Fruit fly (Drosophila melanogaster) whole organism, embryonic: ENCODE results near the gene CG6569.
A peak's percentile ranks its signal among the peaks of the same experiment; 100 is the strongest.

ENCODE experiments used
- Abd-B ChIP-seq: fragments of 200-800 bp; sonication (Bioruptor generic); optimal IDR thresholded peaks from 2 replicates; lab custom pipeline; 2018; ENCODE audit warnings: missing biosample characterization, mild to moderate bottlenecking, missing genetic modification characterization, moderate library complexity
- Aef1 ChIP-seq: fragments of 200-800 bp; sonication (Bioruptor generic); IDR thresholded peaks from 3 replicates; pipeline ENCODE4 v1.3.6; 2022; ENCODE audit warnings: missing biosample characterization, missing genetic modification characterization
- B-H1 ChIP-seq: fragments of 200-800 bp; sonication (Bioruptor generic); IDR thresholded peaks from 3 replicates; pipeline ENCODE4 v1.3.6; 2022; ENCODE audit warnings: missing biosample characterization, missing genetic modification characterization
- Blimp-1 ChIP-seq: fragments of 200-800 bp; sonication (Bioruptor generic); optimal IDR thresholded peaks from 3 replicates; lab custom pipeline; 2018; ENCODE audit warnings: missing biosample characterization, missing genetic modification characterization, mild to moderate bottlenecking, moderate library complexity, missing genetic modification reagents
- CG10147 ChIP-seq: fragments of 200-800 bp; sonication (Bioruptor generic); optimal IDR thresholded peaks from 2 replicates; lab custom pipeline; 2019; ENCODE audit warnings: missing biosample characterization, mild to moderate bottlenecking, missing genetic modification characterization, moderate library complexity
- CG1024 ChIP-seq: fragments of 200-800 bp; sonication (Bioruptor generic); IDR thresholded peaks from 2 replicates; pipeline ENCODE4 v1.3.6; 2022; ENCODE audit warnings: missing biosample characterization, missing genetic modification characterization
- CG10321 ChIP-seq: fragments of 200-800 bp; sonication (Bioruptor generic); IDR thresholded peaks from 2 replicates; pipeline ENCODE4 v1.3.6; 2022; ENCODE audit warnings: missing biosample characterization, missing genetic modification characterization
- CG11695 ChIP-seq: fragments of 200-800 bp; sonication (Bioruptor generic); IDR thresholded peaks from 3 replicates; pipeline ENCODE4 v1.3.6; 2022; ENCODE audit warnings: missing biosample characterization, missing genetic modification characterization
- CG13287 ChIP-seq: fragments of 200-800 bp; sonication (Bioruptor generic); IDR thresholded peaks from 2 replicates; pipeline ENCODE4 v1.3.6; 2022; ENCODE audit warnings: missing biosample characterization, missing genetic modification characterization; ENCODE audit not compliant: partially characterized antibody
- CG13775 ChIP-seq: fragments of 200-800 bp; sonication (Bioruptor generic); optimal IDR thresholded peaks from 3 replicates; lab custom pipeline; 2017; ENCODE audit warnings: missing biosample characterization, mild to moderate bottlenecking, missing genetic modification characterization
- CG15073 ChIP-seq: fragments of 200-800 bp; sonication (Bioruptor generic); optimal IDR thresholded peaks from 2 replicates; lab custom pipeline; 2016; ENCODE audit warnings: missing biosample characterization, missing genetic modification characterization
- CG18476 ChIP-seq: fragments of 200-800 bp; sonication (Bioruptor generic); optimal IDR thresholded peaks from 2 replicates; lab custom pipeline; 2016; ENCODE audit warnings: missing biosample characterization, mild to moderate bottlenecking, missing genetic modification characterization
- CG2678 ChIP-seq: fragments of 200-800 bp; sonication (Bioruptor generic); optimal IDR thresholded peaks from 3 replicates; lab custom pipeline; 2019; ENCODE audit warnings: missing biosample characterization, mild to moderate bottlenecking, missing genetic modification characterization, moderate library complexity
- CG31441 ChIP-seq: fragments of 200-800 bp; sonication (Bioruptor generic); IDR thresholded peaks from 2 replicates; pipeline ENCODE4 v1.3.6; 2022; ENCODE audit warnings: missing biosample characterization, missing genetic modification characterization
- CG32772 ChIP-seq: fragments of 200-800 bp; sonication (Bioruptor generic); IDR thresholded peaks from 2 replicates; pipeline ENCODE4 v1.3.6; 2022; ENCODE audit warnings: missing biosample characterization, missing genetic modification characterization
- CG6683 ChIP-seq: fragments of 200-800 bp; sonication (Bioruptor generic); optimal IDR thresholded peaks from 2 replicates; lab custom pipeline; 2017; ENCODE audit warnings: missing biosample characterization, mild to moderate bottlenecking, missing genetic modification characterization, missing genetic modification reagents
- CG6689 ChIP-seq: fragments of 200-800 bp; sonication (Bioruptor generic); IDR thresholded peaks from 2 replicates; pipeline ENCODE4 v1.3.6; 2022; ENCODE audit warnings: missing biosample characterization, missing genetic modification characterization
- CG7839 ChIP-seq: fragments of 200-800 bp; sonication (Bioruptor generic); optimal IDR thresholded peaks from 3 replicates; lab custom pipeline; 2018; ENCODE audit warnings: missing biosample characterization, mild to moderate bottlenecking, missing genetic modification characterization, moderate library complexity
- CG8290 ChIP-seq, 3 experiments: fragments of 200-800 bp; sonication (Bioruptor generic); optimal IDR thresholded peaks; 2 replicates each; lab custom pipeline; 2016 to 2019; ENCODE audit warnings: missing biosample characterization in 3 of 3, missing genetic modification characterization in 3 of 3, mild to moderate bottlenecking in 2 of 3, moderate library complexity in 1 of 3
- CG8924 ChIP-seq: fragments of 200-800 bp; optimal IDR thresholded peaks from 3 replicates; lab custom pipeline; 2019; ENCODE audit warnings: missing biosample characterization, mild to moderate bottlenecking, missing genetic modification characterization, moderate library complexity
- D ChIP-seq, 2 experiments: fragments of 200-800 bp in 1 of 2; fragments of >200 bp in 1 of 2; sonication (Bioruptor generic) in 1 of 2; optimal IDR thresholded peaks; 2 replicates in 1 of 2; 3 replicates in 1 of 2; lab custom pipeline; 2017; ENCODE audit warnings: mild to moderate bottlenecking in 1 of 2, missing biosample characterization in 1 of 2, missing genetic modification characterization in 1 of 2, missing genetic modification reagents in 1 of 2
- Dbx ChIP-seq: fragments of 200-800 bp; sonication (Bioruptor generic); IDR thresholded peaks from 3 replicates; pipeline ENCODE4 v1.3.6; 2022; ENCODE audit warnings: missing biosample characterization, missing genetic modification characterization
- Dfd ChIP-seq, 2 experiments: fragments of >200 bp; optimal IDR thresholded peaks; 2 replicates each; lab custom pipeline; 2017; ENCODE audit warnings: missing biosample characterization in 2 of 2, missing genetic modification characterization in 2 of 2
- Elba2 ChIP-seq: fragments of 200-800 bp; sonication (Bioruptor generic); optimal IDR thresholded peaks from 3 replicates; lab custom pipeline; 2016; ENCODE audit warnings: missing biosample characterization, missing genetic modification characterization
- H2.0 ChIP-seq: fragments of 200-800 bp; sonication (Bioruptor generic); IDR thresholded peaks from 2 replicates; pipeline ENCODE4 v1.3.6; 2022; ENCODE audit warnings: missing biosample characterization, missing genetic modification characterization
- HLH3B ChIP-seq: fragments of 200-800 bp; sonication (Bioruptor generic); IDR thresholded peaks from 2 replicates; pipeline ENCODE4 v1.3.6; 2022; ENCODE audit warnings: missing biosample characterization, missing genetic modification characterization
- Hey ChIP-seq: fragments of 200-800 bp; sonication (Bioruptor generic); optimal IDR thresholded peaks from 3 replicates; lab custom pipeline; 2018; ENCODE audit warnings: missing biosample characterization, mild to moderate bottlenecking, missing genetic modification characterization
- Jarid2 ChIP-seq: fragments of 200-800 bp; sonication (Bioruptor generic); optimal IDR thresholded peaks from 3 replicates; lab custom pipeline; 2017; ENCODE audit warnings: mild to moderate bottlenecking, missing biosample characterization, missing genetic modification reagents, missing genetic modification characterization
- Lpt ChIP-seq: fragments of >200 bp; optimal IDR thresholded peaks from 2 replicates; lab custom pipeline; 2018; ENCODE audit warnings: missing biosample characterization, missing genetic modification characterization
- Sox100B ChIP-seq: fragments of 200-800 bp; sonication (Bioruptor generic); optimal IDR thresholded peaks from 3 replicates; lab custom pipeline; 2018; ENCODE audit warnings: missing biosample characterization, mild to moderate bottlenecking, missing genetic modification characterization
- Vsx1 ChIP-seq: fragments of 200-800 bp; sonication (Bioruptor generic); optimal IDR thresholded peaks from 2 replicates; lab custom pipeline; 2017; ENCODE audit warnings: missing biosample characterization, mild to moderate bottlenecking, missing genetic modification characterization, missing genetic modification reagents
- ap ChIP-seq: fragments of 200-800 bp; sonication (Bioruptor generic); IDR thresholded peaks from 2 replicates; pipeline ENCODE4 v1.3.6; 2022; ENCODE audit warnings: missing biosample characterization, missing genetic modification characterization
- corto ChIP-seq: fragments of 200-800 bp; sonication (Bioruptor generic); optimal IDR thresholded peaks from 2 replicates; lab custom pipeline; 2016; ENCODE audit warnings: missing biosample characterization, mild to moderate bottlenecking, missing genetic modification characterization, moderate library complexity
- crc ChIP-seq: fragments of 200-800 bp; sonication (Bioruptor generic); optimal IDR thresholded peaks from 2 replicates; lab custom pipeline; 2016; ENCODE audit warnings: missing biosample characterization, missing genetic modification characterization
- ewg ChIP-seq: fragments of 200-800 bp; sonication (Bioruptor generic); optimal IDR thresholded peaks from 3 replicates; lab custom pipeline; 2017; ENCODE audit warnings: mild to moderate bottlenecking, missing biosample characterization, missing genetic modification reagents, missing genetic modification characterization
- gcm ChIP-seq: fragments of 200-800 bp; sonication (Bioruptor generic); optimal IDR thresholded peaks from 2 replicates; lab custom pipeline; 2019; ENCODE audit warnings: missing biosample characterization, mild to moderate bottlenecking, missing genetic modification characterization, moderate library complexity
- grau ChIP-seq: fragments of 200-800 bp; optimal IDR thresholded peaks from 3 replicates; lab custom pipeline; 2019; ENCODE audit warnings: missing biosample characterization, mild to moderate bottlenecking, missing genetic modification characterization, moderate library complexity
- jing ChIP-seq: fragments of 200-800 bp; sonication (Bioruptor generic); optimal IDR thresholded peaks from 2 replicates; lab custom pipeline; 2018; ENCODE audit warnings: missing biosample characterization, mild to moderate bottlenecking, missing genetic modification characterization
- lilli ChIP-seq: fragments of 200-800 bp; sonication (Bioruptor generic); optimal IDR thresholded peaks from 3 replicates; lab custom pipeline; 2016; ENCODE audit warnings: missing biosample characterization, missing genetic modification characterization
- maf-S ChIP-seq: fragments of 200-800 bp; sonication (Bioruptor generic); optimal IDR thresholded peaks from 2 replicates; lab custom pipeline; 2016; ENCODE audit warnings: missing biosample characterization, missing genetic modification characterization
- nerfin-1 ChIP-seq: fragments of 200-800 bp; sonication (Bioruptor generic); optimal IDR thresholded peaks from 3 replicates; lab custom pipeline; 2019; ENCODE audit warnings: missing biosample characterization, mild to moderate bottlenecking, missing genetic modification characterization, moderate library complexity
- seq ChIP-seq: fragments of 200-800 bp; sonication (Bioruptor generic); IDR thresholded peaks from 2 replicates; pipeline ENCODE4 v1.3.6; 2022; ENCODE audit warnings: missing biosample characterization, missing genetic modification characterization
- slbo ChIP-seq: fragments of 200-800 bp; sonication (Bioruptor generic); IDR thresholded peaks from 2 replicates; pipeline ENCODE4 v1.3.6; 2022; ENCODE audit warnings: missing biosample characterization, missing genetic modification characterization
- tgo ChIP-seq: fragments of 200-800 bp; sonication (Bioruptor generic); IDR thresholded peaks from 3 replicates; pipeline ENCODE4 v1.3.6; 2022; ENCODE audit warnings: missing biosample characterization, missing genetic modification characterization
- trem ChIP-seq: fragments of 200-800 bp; optimal IDR thresholded peaks from 3 replicates; lab custom pipeline; 2019; ENCODE audit warnings: missing biosample characterization, mild to moderate bottlenecking, missing genetic modification characterization, moderate library complexity
- vvl ChIP-seq: fragments of 200-800 bp; sonication (Bioruptor generic); IDR thresholded peaks from 2 replicates; pipeline ENCODE4 v1.3.6; 2022; ENCODE audit warnings: missing biosample characterization, missing genetic modification characterization

Gene CG6569

dm6 chr3R:21837069-21837977, 30.4 kb downstream of the CG6569 start (continued):
- TF ChIP-seq CG6689 (peak; percentile 61), ewg (GFP tag; lab: Kevin White, UChicago) (no peak), CG2678 (tag; lab: Kevin White, UChicago) (peak; percentile 74), H2.0 (GFP tag; lab: Robert Waterston, UW) (no peak), CG18476 (GFP tag; lab: Kevin White, UChicago) (peak; percentile 36), CG10147 (GFP tag; lab: Kevin White, UChicago) (peak; percentile 38), CG7839 (tag; lab: Kevin White, UChicago) (peak; percentile 39), CG1024 (GFP tag; lab: Robert Waterston, UW) (0 out of 2 replicates have a peak, but pooled peaks have one; percentile 3), Blimp-1 (peak; percentile 41), Aef1 (GFP tag; lab: Robert Waterston, UW) (peak; percentile 58; the same call in 2 of the 3 replicates), CG8924 (tag; lab: Kevin White, UChicago) (peak; percentile 34), D (optimal IDR thresholded peaks at IDR 0.05; lab: Kevin White, UChicago) (no peak), D (GFP tag; optimal IDR thresholded peaks at IDR 0.05; lab: Kevin White, UChicago) (peak; percentile 12), maf-S (GFP tag; lab: Kevin White, UChicago) (no peak), lilli (no peak), CG10321 (GFP tag; lab: Robert Waterston, UW) (no peak), CG32772 (GFP tag; lab: Robert Waterston, UW) (no peak), crc (no peak), CG8290 (GFP tag; optimal IDR thresholded peaks at IDR 0.05; lab: Kevin White, UChicago) (no peak), CG8290 (tag; optimal IDR thresholded peaks at IDR 0.05; lab: Kevin White, UChicago) (no peak), Vsx1 (GFP tag; lab: Kevin White, UChicago) (no peak), CG13287 (GFP tag; lab: Robert Waterston, UW) (no peak), Dbx (GFP tag; lab: Robert Waterston, UW) (no peak), corto (GFP tag; lab: Kevin White, UChicago) (no peak), vvl (GFP tag; lab: Robert Waterston, UW) (no peak), CG11695 (GFP tag; lab: Robert Waterston, UW) (peak; percentile 77), Sox100B (GFP tag; lab: Kevin White, UChicago) (peak; percentile 78), CG6683 (no peak), trem (no peak), Jarid2 (peak; percentile 27), Dfd (GFP tag; optimal IDR thresholded peaks at IDR 0.05; lab: Kevin White, UChicago) (peak in 1 of 2 experiments; percentile 87), grau (tag; lab: Kevin White, UChicago) (no peak), B-H1 (GFP tag; lab: Robert Waterston, UW) (0 out of 3 replicates have a peak, but pooled peaks have one; percentile 28), Lpt (no peak), gcm (GFP tag; lab: Kevin White, UChicago) (no peak), jing (GFP tag; lab: Kevin White, UChicago) (no peak), Hey (tag; lab: Kevin White, UChicago) (no peak), CG15073 (GFP tag; lab: Kevin White, UChicago) (no peak), Elba2 (GFP tag; lab: Kevin White, UChicago) (no peak), seq (GFP tag; lab: Robert Waterston, UW) (no peak), CG13775 (GFP tag; lab: Kevin White, UChicago) (no peak), nerfin-1 (tag; lab: Kevin White, UChicago) (no peak), HLH3B (peak; percentile 79), ap (no peak), Abd-B (no peak), tgo (GFP tag; lab: Robert Waterston, UW) (peak; percentile 13; the same call in 1 of the 3 replicates), CG31441 (peak; percentile 63), slbo (GFP tag; lab: Robert Waterston, UW) (no peak)
